Worm (Caenorhabditis elegans) whole organism, young adult: ENCODE results near the gene F39E9.14.
A peak's percentile ranks its signal among the peaks of the same experiment; 100 is the strongest.

ENCODE experiments used
- B0035.1 ChIP-seq: sonication (generic microtip); optimal IDR thresholded peaks from 2 replicates; lab custom pipeline; 2016; ENCODE audit warnings: missing genetic modification characterization, mild to moderate bottlenecking, missing compliant biosample characterization, missing genotype, missing genetic modification reagents
- B0261.1 ChIP-seq: sonication (generic microtip); optimal IDR thresholded peaks from 2 replicates; lab custom pipeline; 2016; ENCODE audit warnings: mild to moderate bottlenecking, missing genetic modification characterization, moderate library complexity, missing compliant biosample characterization
- D2030.7 ChIP-seq: fragments of 200-800 bp; sonication (Bioruptor generic); IDR thresholded peaks from 2 replicates; pipeline ENCODE4 v1.3.6; 2022; ENCODE audit warnings: missing genetic modification reagents, missing genetic modification characterization, missing compliant biosample characterization
- F23B12.7 ChIP-seq: sonication (generic microtip); optimal IDR thresholded peaks from 2 replicates; lab custom pipeline; 2017; ENCODE audit warnings: missing genetic modification characterization, mild to moderate bottlenecking, missing compliant biosample characterization, antibody characterized with exemption, moderate library complexity; ENCODE audit not compliant: insufficient read depth
- Y53F4B.3 ChIP-seq: fragments of 200-800 bp; sonication (Bioruptor generic); IDR thresholded peaks from 2 replicates; pipeline ENCODE4 v1.3.6; 2022; ENCODE audit warnings: missing genetic modification reagents, missing genetic modification characterization, missing compliant biosample characterization
- Y95B8A.8 ChIP-seq: fragments of 200-800 bp; sonication (Bioruptor generic); IDR thresholded peaks from 2 replicates; pipeline ENCODE4 v1.3.6; 2022; ENCODE audit warnings: missing genetic modification reagents, missing genetic modification characterization, missing compliant biosample characterization
- aptf-2 ChIP-seq: fragments of 200-800 bp; sonication (Bioruptor generic); conservative IDR thresholded peaks from 2 replicates; pipeline ENCODE4 v1.3.6; 2022; ENCODE audit warnings: missing genetic modification reagents, missing genetic modification characterization, missing compliant biosample characterization
- attf-6 ChIP-seq: fragments of 200-800 bp; sonication (Bioruptor generic); IDR thresholded peaks from 2 replicates; pipeline ENCODE4 v1.3.6; 2022; ENCODE audit warnings: missing genetic modification reagents, missing genetic modification characterization, missing compliant biosample characterization
- bed-1 ChIP-seq: fragments of 200-800 bp; sonication (Bioruptor generic); IDR thresholded peaks from 2 replicates; pipeline ENCODE4 v1.3.6; 2022; ENCODE audit warnings: missing genetic modification reagents, missing genetic modification characterization, missing compliant biosample characterization
- bed-2 ChIP-seq: fragments of 200-800 bp; sonication (Bioruptor generic); IDR thresholded peaks from 2 replicates; pipeline ENCODE4 v1.3.6; 2022; ENCODE audit warnings: missing genetic modification reagents, missing genetic modification characterization, missing compliant biosample characterization
- ccch-3 ChIP-seq: fragments of 200-800 bp; sonication (Bioruptor generic); optimal IDR thresholded peaks from 2 replicates; lab custom pipeline; 2018; ENCODE audit warnings: mild to moderate bottlenecking, missing genetic modification characterization, missing compliant biosample characterization
- cebp-1 ChIP-seq, 2 experiments: fragments of 200-800 bp in 1 of 2; sonication (Bioruptor generic) in 1 of 2; sonication (generic microtip) in 1 of 2; IDR thresholded peaks in 1 of 2; optimal IDR thresholded peaks in 1 of 2; 2 replicates each; pipeline versions ENCODE4 v1.3.6 to Lab custom; 2017 to 2022; ENCODE audit warnings: missing compliant biosample characterization in 2 of 2, missing genetic modification characterization in 2 of 2, mild to moderate bottlenecking in 1 of 2, missing genetic modification reagents in 1 of 2, moderate library complexity in 1 of 2
- cebp-2 ChIP-seq: fragments of 200-800 bp; sonication (Bioruptor generic); IDR thresholded peaks from 2 replicates; pipeline ENCODE4 v1.3.6; 2022; ENCODE audit warnings: missing genetic modification characterization, missing compliant biosample characterization
- ceh-27 ChIP-seq: fragments of 200-800 bp; sonication (Bioruptor generic); optimal IDR thresholded peaks from 2 replicates; lab custom pipeline; 2018; ENCODE audit warnings: mild to moderate bottlenecking, missing genetic modification characterization, moderate library complexity, missing compliant biosample characterization
- egl-18 ChIP-seq: fragments of 200-800 bp; sonication (Bioruptor generic); IDR thresholded peaks from 2 replicates; pipeline ENCODE4 v1.3.6; 2022; ENCODE audit warnings: missing genetic modification reagents, missing genetic modification characterization, missing compliant biosample characterization
- gei-17 ChIP-seq: fragments of 200-800 bp; sonication (Bioruptor generic); optimal IDR thresholded peaks from 2 replicates; lab custom pipeline; 2018; ENCODE audit warnings: mild to moderate bottlenecking, missing genetic modification characterization, missing compliant biosample characterization
- hlh-26 ChIP-seq: fragments of 200-800 bp; sonication (Bioruptor generic); conservative IDR thresholded peaks from 2 replicates; pipeline ENCODE4 v1.3.6; 2022; ENCODE audit warnings: missing genetic modification reagents, missing genetic modification characterization, missing compliant biosample characterization
- hmg-1.2 ChIP-seq: fragments of 200-800 bp; sonication (Bioruptor generic); IDR thresholded peaks from 2 replicates; pipeline ENCODE4 v1.3.6; 2022; ENCODE audit warnings: missing genetic modification reagents, missing genetic modification characterization, missing compliant biosample characterization
- hrde-1 ChIP-seq: sonication (generic microtip); optimal IDR thresholded peaks from 2 replicates; lab custom pipeline; 2016; ENCODE audit warnings: missing genetic modification characterization, mild to moderate bottlenecking, missing compliant biosample characterization, moderate library complexity, missing genotype, missing genetic modification reagents, borderline replicate concordance
- let-526 ChIP-seq: fragments of 200-800 bp; sonication (Bioruptor generic); IDR thresholded peaks from 2 replicates; pipeline ENCODE4 v1.3.6; 2022; ENCODE audit warnings: missing genetic modification reagents, missing genetic modification characterization, missing compliant biosample characterization
- let-607 ChIP-seq, 2 experiments: fragments of 200-800 bp in 1 of 2; sonication (Bioruptor generic) in 1 of 2; sonication (generic microtip) in 1 of 2; optimal IDR thresholded peaks; 2 replicates each; lab custom pipeline; 2016 to 2018; ENCODE audit warnings: mild to moderate bottlenecking in 2 of 2, missing compliant biosample characterization in 2 of 2, missing genetic modification characterization in 2 of 2, moderate library complexity in 2 of 2, missing genotype in 1 of 2
- madf-10 ChIP-seq: sonication (generic microtip); optimal IDR thresholded peaks from 2 replicates; lab custom pipeline; 2016; ENCODE audit warnings: mild to moderate bottlenecking, missing genetic modification characterization, missing compliant biosample characterization
- mcd-1 ChIP-seq: fragments of 200-800 bp; sonication (Bioruptor generic); IDR thresholded peaks from 2 replicates; pipeline ENCODE4 v1.3.6; 2022; ENCODE audit warnings: missing genetic modification reagents, missing genetic modification characterization, missing compliant biosample characterization
- nfya-2 ChIP-seq: fragments of 200-800 bp; sonication (Bioruptor generic); IDR thresholded peaks from 2 replicates; pipeline ENCODE4 v1.3.6; 2022; ENCODE audit warnings: missing genetic modification reagents, missing genetic modification characterization, missing compliant biosample characterization
- nfyb-1 ChIP-seq: fragments of 200-800 bp; sonication (Bioruptor generic); IDR thresholded peaks from 2 replicates; pipeline ENCODE4 v1.3.6; 2022; ENCODE audit warnings: missing genetic modification reagents, missing genetic modification characterization, missing compliant biosample characterization
- nhr-120 ChIP-seq: fragments of 200-800 bp; sonication (Bioruptor generic); IDR thresholded peaks from 2 replicates; pipeline ENCODE4 v1.3.6; 2022; ENCODE audit warnings: missing genetic modification characterization, missing compliant biosample characterization
- nhr-80 ChIP-seq: sonication (generic microtip); optimal IDR thresholded peaks from 2 replicates; lab custom pipeline; 2016; ENCODE audit warnings: missing genetic modification characterization, missing compliant biosample characterization
- nhr-90 ChIP-seq: sonication (generic microtip); optimal IDR thresholded peaks from 2 replicates; lab custom pipeline; 2016; ENCODE audit warnings: missing genotype, mild to moderate bottlenecking, missing genetic modification characterization, missing compliant biosample characterization
- pbrm-1 ChIP-seq: fragments of 200-800 bp; sonication (Bioruptor generic); IDR thresholded peaks from 2 replicates; pipeline ENCODE4 v1.3.6; 2022; ENCODE audit warnings: missing genetic modification reagents, missing genetic modification characterization, missing compliant biosample characterization
- sdz-38 ChIP-seq: sonication (generic microtip); optimal IDR thresholded peaks from 2 replicates; lab custom pipeline; 2016; ENCODE audit warnings: missing genotype, missing genetic modification characterization, missing compliant biosample characterization
- sea-2 ChIP-seq: fragments of 200-800 bp; sonication (Bioruptor generic); IDR thresholded peaks from 2 replicates; pipeline ENCODE4 v1.3.6; 2022; ENCODE audit warnings: missing genetic modification characterization, missing compliant biosample characterization
- snpc-1.1 ChIP-seq: sonication (generic microtip); optimal IDR thresholded peaks from 2 replicates; lab custom pipeline; 2017; ENCODE audit warnings: missing genetic modification characterization, mild to moderate bottlenecking, missing compliant biosample characterization, antibody characterized with exemption, moderate library complexity, missing genotype, missing genetic modification reagents; ENCODE audit not compliant: insufficient read depth
- snpc-3.4 ChIP-seq: sonication (generic microtip); optimal IDR thresholded peaks from 2 replicates; lab custom pipeline; 2017; ENCODE audit warnings: missing genetic modification characterization, mild to moderate bottlenecking, missing compliant biosample characterization, antibody characterized with exemption, moderate library complexity, missing genotype, missing genetic modification reagents
- sptf-2 ChIP-seq: fragments of 200-800 bp; sonication (Bioruptor generic); optimal IDR thresholded peaks from 2 replicates; lab custom pipeline; 2018; ENCODE audit warnings: mild to moderate bottlenecking, missing genetic modification characterization, missing compliant biosample characterization
- tlf-1 ChIP-seq: fragments of 200-800 bp; sonication (Bioruptor generic); optimal IDR thresholded peaks from 2 replicates; lab custom pipeline; 2018; ENCODE audit warnings: mild to moderate bottlenecking, missing genetic modification characterization, missing compliant biosample characterization
- ztf-18 ChIP-seq: sonication (generic microtip); optimal IDR thresholded peaks from 2 replicates; lab custom pipeline; 2016; ENCODE audit warnings: missing genotype, mild to moderate bottlenecking, missing genetic modification characterization, missing compliant biosample characterization
- ztf-25 ChIP-seq: fragments of 200-800 bp; sonication (Bioruptor generic); IDR thresholded peaks from 2 replicates; pipeline ENCODE4 v1.3.6; 2022; ENCODE audit warnings: missing genetic modification reagents, missing genetic modification characterization, missing compliant biosample characterization
- ztf-6 ChIP-seq: fragments of 200-800 bp; sonication (Bioruptor generic); IDR thresholded peaks from 2 replicates; pipeline ENCODE4 v1.3.6; 2022; ENCODE audit warnings: missing genetic modification reagents, missing genetic modification characterization, missing compliant biosample characterization

Gene F39E9.14

DNA sequence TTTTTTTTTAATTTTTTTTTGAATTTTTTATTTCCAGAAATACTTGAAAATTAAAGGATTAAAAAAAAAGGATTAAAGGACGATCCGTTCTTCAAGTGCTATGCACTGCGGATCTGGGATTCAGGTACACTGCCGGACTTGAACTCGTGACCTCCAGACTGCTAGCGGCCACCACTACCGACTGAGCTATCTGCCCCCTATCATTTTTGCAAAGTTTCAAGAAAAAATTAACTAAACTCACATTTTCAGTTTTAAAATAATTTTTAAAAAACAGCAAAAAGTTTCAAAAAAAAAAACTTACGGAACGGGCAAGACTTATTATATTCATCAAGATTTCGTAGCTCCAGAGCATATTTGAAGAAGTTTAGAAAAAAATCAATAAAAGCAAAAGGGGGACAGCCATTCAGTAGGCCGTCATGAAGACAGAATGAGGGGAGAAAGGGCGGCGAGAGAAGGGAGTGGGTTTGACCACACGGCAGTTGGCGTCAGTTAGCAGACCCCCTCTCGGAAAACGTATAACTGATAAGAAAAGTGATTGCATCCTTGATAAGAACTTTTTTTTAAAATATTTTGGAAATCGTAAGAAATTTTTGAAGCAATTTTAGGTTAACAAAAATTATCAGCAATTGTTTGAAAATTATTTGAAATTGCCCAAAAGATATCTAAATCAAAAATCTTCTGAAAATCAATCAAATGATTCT is 20.7 kb upstream of the F39E9.14 start (continued):
- no peak for TF ChIP-seq ztf-25 (GFP tag; lab: Robert Waterston, UW)
- no peak for TF ChIP-seq D2030.7 (GFP tag; lab: Robert Waterston, UW)
- no peak for TF ChIP-seq nfya-2
- TF ChIP-seq nhr-80 (tag; lab: Kevin White, UChicago) = peak; percentile 41
- no peak for TF ChIP-seq snpc-3.4 (tag; lab: Kevin White, UChicago)
- no peak for TF ChIP-seq attf-6 (GFP tag; lab: Robert Waterston, UW)
- TF ChIP-seq hlh-26 (GFP tag; lab: Robert Waterston, UW) = no peak
- TF ChIP-seq ztf-18 = no peak
- TF ChIP-seq cebp-2 (GFP tag; lab: Robert Waterston, UW) = no peak
- no peak for TF ChIP-seq sea-2
- TF ChIP-seq nhr-90 (tag; lab: Kevin White, UChicago) = no peak
- TF ChIP-seq let-607 (tag; optimal IDR thresholded peaks at IDR 0.05; lab: Kevin White, UChicago) = no peak
- TF ChIP-seq nfyb-1 (GFP tag; lab: Robert Waterston, UW) = no peak
- no peak for TF ChIP-seq Y53F4B.3
- no peak for TF ChIP-seq bed-2 (GFP tag; lab: Robert Waterston, UW)
- no peak for TF ChIP-seq ccch-3
- no peak for TF ChIP-seq ztf-6 (GFP tag; lab: Robert Waterston, UW)
- TF ChIP-seq B0261.1 (tag; lab: Kevin White, UChicago) = peak; percentile 19
- TF ChIP-seq let-526 (GFP tag; lab: Robert Waterston, UW) = no peak
- TF ChIP-seq egl-18 (GFP tag; lab: Robert Waterston, UW) = no peak
- no peak for TF ChIP-seq aptf-2 (GFP tag; lab: Robert Waterston, UW)
- TF ChIP-seq B0035.1 (tag; lab: Kevin White, UChicago) = no peak
- TF ChIP-seq mcd-1 (GFP tag; lab: Robert Waterston, UW) = no peak
- no peak for TF ChIP-seq ceh-27 (GFP tag; lab: Kevin White, UChicago)

DNA sequence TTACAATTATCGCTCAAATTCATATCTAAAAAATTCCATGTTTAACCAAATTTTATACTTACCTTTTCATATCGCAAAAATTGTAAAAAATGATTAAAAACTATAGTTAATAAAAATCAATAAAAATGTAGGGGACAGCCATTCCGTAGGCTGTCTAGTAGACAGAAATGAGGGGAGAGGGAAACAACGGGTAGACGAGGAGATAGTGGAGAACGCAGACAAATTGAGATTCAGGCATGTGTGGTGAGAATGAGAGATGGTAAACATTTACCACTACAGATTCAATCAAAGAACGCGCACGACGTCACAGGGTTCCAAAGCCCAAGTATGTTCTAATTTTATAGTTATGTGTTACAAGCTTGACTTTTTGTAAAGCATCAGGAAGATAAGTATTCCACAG is 13.1 kb upstream of the F39E9.14 start:
- TF ChIP-seq F23B12.7 (tag; lab: Kevin White, UChicago) (peak; percentile 53), gei-17 (GFP tag; lab: Kevin White, UChicago) (no peak), sdz-38 (tag; lab: Kevin White, UChicago) (no peak), ccch-3 (no peak), Y95B8A.8 (GFP tag; lab: Robert Waterston, UW) (no peak), bed-2 (GFP tag; lab: Robert Waterston, UW) (no peak), aptf-2 (GFP tag; lab: Robert Waterston, UW) (no peak), sptf-2 (GFP tag; lab: Kevin White, UChicago) (no peak), cebp-1 (GFP tag; IDR thresholded peaks at IDR 0.05; lab: Robert Waterston, UW) (no peak), cebp-1 (tag; optimal IDR thresholded peaks at IDR 0.05; lab: Kevin White, UChicago) (peak; percentile 42), bed-1 (GFP tag; lab: Robert Waterston, UW) (no peak), hrde-1 (tag; lab: Kevin White, UChicago) (no peak), tlf-1 (GFP tag; lab: Kevin White, UChicago) (no peak), snpc-1.1 (tag; lab: Kevin White, UChicago) (no peak), Y53F4B.3 (no peak), hmg-1.2 (GFP tag; lab: Robert Waterston, UW) (0 out of 2 replicates have a peak, but pooled peaks have one; percentile 19), nfyb-1 (GFP tag; lab: Robert Waterston, UW) (0 out of 2 replicates have a peak, but pooled peaks have one; percentile 33), nhr-80 (tag; lab: Kevin White, UChicago) (peak; percentile 47), madf-10 (no peak), pbrm-1 (GFP tag; lab: Robert Waterston, UW) (0 out of 2 replicates have a peak, but pooled peaks have one; percentile 35), nhr-120 (GFP tag; lab: Robert Waterston, UW) (no peak)
